Worm (Caenorhabditis elegans) whole organism, L4 larva: Measurements from ENCODE around the gene F23H11.2.

Experiments
- T20F7.1 ChIP-seq: fragments of 200-800 bp; sonication (Bioruptor generic); optimal IDR thresholded peaks from 2 replicates; lab custom pipeline; 2018; ENCODE audit warnings: mild to moderate bottlenecking, missing genetic modification characterization, missing compliant biosample characterization
- T26A8.4 ChIP-seq: fragments of 200-800 bp; sonication (Bioruptor generic); IDR thresholded peaks from 2 replicates; pipeline ENCODE4 v1.3.6; 2022; ENCODE audit warnings: missing genetic modification characterization, missing compliant biosample characterization
- ZK546.5 ChIP-seq, 2 experiments: sonication (generic microtip); optimal IDR thresholded peaks; 2 replicates each; lab custom pipeline; 2017; ENCODE audit warnings: missing biosample characterization in 2 of 2, missing genetic modification characterization in 2 of 2
- aha-1 ChIP-seq: fragments of 150-350 bp; peaks from one replicate; lab custom pipeline; 2014; ENCODE audit warnings: missing biosample characterization, missing genetic modification characterization
- arid-1 ChIP-seq: fragments of 200-800 bp; sonication (Bioruptor generic); conservative IDR thresholded peaks from 2 replicates; pipeline ENCODE4 v1.3.6; 2022; ENCODE audit warnings: missing genetic modification reagents, missing genetic modification characterization, missing compliant biosample characterization
- mdt-29 ChIP-seq: fragments of 200-800 bp; sonication (Bioruptor generic); IDR thresholded peaks from 2 replicates; pipeline ENCODE4 v1.3.6; 2022; ENCODE audit warnings: missing genetic modification reagents, missing genetic modification characterization, missing compliant biosample characterization
- nhr-11 ChIP-seq: fragments of 150-350 bp; optimal IDR thresholded peaks from 2 replicates; lab custom pipeline; 2014; ENCODE audit warnings: missing biosample characterization, missing genetic modification characterization
- nhr-76 ChIP-seq: fragments of 150-350 bp; optimal IDR thresholded peaks from 2 replicates; lab custom pipeline; 2014; ENCODE audit warnings: missing biosample characterization, missing genetic modification characterization
- pha-4 ChIP-seq, 2 experiments: fragments of 150-350 bp in 1 of 2; fragments of 200-800 bp in 1 of 2; sonication (Bioruptor generic) in 1 of 2; IDR thresholded peaks in 1 of 2; optimal IDR thresholded peaks in 1 of 2; 2 replicates each; pipeline versions ENCODE4 v1.3.6 to Lab custom; 2014 to 2022; ENCODE audit warnings: missing genetic modification characterization in 2 of 2, missing genetic modification reagents in 2 of 2, missing biosample characterization in 1 of 2, missing compliant biosample characterization in 1 of 2
- unc-130 ChIP-seq: sonication (generic microtip); optimal IDR thresholded peaks from 2 replicates; lab custom pipeline; 2016; ENCODE audit warnings: missing genetic modification reagents, missing genetic modification characterization, missing compliant biosample characterization
- zag-1 ChIP-seq: fragments of 150-350 bp; optimal IDR thresholded peaks from 2 replicates; lab custom pipeline; 2014; ENCODE audit warnings: missing biosample characterization, missing genetic modification characterization

DNA sequence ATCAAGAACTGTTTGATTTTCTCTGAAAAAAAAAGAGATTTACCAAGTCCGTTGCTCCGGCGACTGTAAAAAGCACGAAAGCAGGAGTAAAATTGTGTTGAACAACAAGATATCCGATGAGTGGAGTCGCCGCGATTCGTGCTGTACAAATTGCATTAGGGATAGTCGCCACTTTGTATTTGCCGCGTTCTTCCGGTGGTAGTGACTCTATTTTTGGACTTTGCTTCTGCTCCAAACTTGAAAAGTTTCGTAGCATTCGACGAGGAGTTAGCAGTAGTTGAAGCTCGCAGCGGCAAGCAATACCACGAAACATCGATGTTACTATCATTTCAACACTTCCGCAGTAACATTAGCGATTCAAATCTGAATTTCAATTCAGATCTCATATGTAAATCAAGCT lies 14.0 kb downstream of the F23H11.2 start, which contains the start of gene crls-1:
- TF ChIP-seq zag-1 (tag; lab: Kevin White, UChicago) (no peak), nhr-76 (tag; lab: Kevin White, UChicago) (no peak), nhr-11 (no peak), unc-130 (no peak), T20F7.1 (peak; percentile 20), pha-4 (GFP tag; IDR thresholded peaks at IDR 0.05; lab: Robert Waterston, UW) (no peak), pha-4 (tag; optimal IDR thresholded peaks at IDR 0.05; lab: Kevin White, UChicago) (no peak), ZK546.5 (tag; optimal IDR thresholded peaks at IDR 0.05; lab: Kevin White, UChicago) (no peak), T26A8.4 (no peak), arid-1 (GFP tag; lab: Robert Waterston, UW) (0 out of 2 replicates have a peak, but pooled peaks have one; percentile 6), aha-1 (tag; lab: Kevin White, UChicago) (no peak), mdt-29 (GFP tag; lab: Robert Waterston, UW) (no peak)
